Worm (Caenorhabditis elegans) whole organism, late embryonic: ENCODE data around the gene tmed-10.

Source experiments
- ama-1 ChIP-seq: fragments of 150-350 bp; optimal IDR thresholded peaks from 2 replicates; lab custom pipeline; 2014
- dmd-4 ChIP-seq: sonication (generic microtip); optimal IDR thresholded peaks from 2 replicates; lab custom pipeline; 2016; ENCODE audit warnings: borderline replicate concordance, missing genetic modification characterization, missing compliant biosample characterization
- dve-1 ChIP-seq: sonication (generic microtip); optimal IDR thresholded peaks from 2 replicates; lab custom pipeline; 2017; ENCODE audit warnings: antibody characterized with exemption, mild to moderate bottlenecking, missing genetic modification characterization, missing compliant biosample characterization
- fkh-10 ChIP-seq: fragments of 150-350 bp; optimal IDR thresholded peaks from 2 replicates; lab custom pipeline; 2014; ENCODE audit warnings: missing biosample characterization, missing genetic modification reagents, missing genetic modification characterization
- fkh-6 ChIP-seq: sonication (generic microtip); optimal IDR thresholded peaks from 2 replicates; lab custom pipeline; 2016; ENCODE audit warnings: missing genetic modification characterization, missing compliant biosample characterization
- hlh-13 ChIP-seq: fragments of 200-800 bp; sonication (Bioruptor generic); optimal IDR thresholded peaks from 2 replicates; lab custom pipeline; 2018; ENCODE audit warnings: mild to moderate bottlenecking, missing genetic modification characterization, missing compliant biosample characterization
- hlh-8 ChIP-seq: sonication (generic microtip); optimal IDR thresholded peaks from 2 replicates; lab custom pipeline; 2016; ENCODE audit warnings: missing genotype, missing genetic modification characterization, missing compliant biosample characterization
- pqm-1 ChIP-seq: sonication (generic microtip); optimal IDR thresholded peaks from 2 replicates; lab custom pipeline; 2016; ENCODE audit warnings: missing genetic modification characterization, missing compliant biosample characterization
- tbx-2 ChIP-seq: sonication (generic microtip); optimal IDR thresholded peaks from 2 replicates; lab custom pipeline; 2016; ENCODE audit warnings: missing genetic modification characterization, missing compliant biosample characterization
- unc-42 ChIP-seq: sonication (generic microtip); optimal IDR thresholded peaks from 2 replicates; lab custom pipeline; 2016; ENCODE audit warnings: missing genotype, missing genetic modification characterization, missing compliant biosample characterization

ce11 chrV:11308915-11309314, 17.8 kb downstream of the tmed-10 start:
- TF ChIP-seq dve-1 (tag; lab: Kevin White, UChicago) = no peak
- no peak for TF ChIP-seq dmd-4 (tag; lab: Kevin White, UChicago)
- no peak for TF ChIP-seq unc-42 (tag; lab: Kevin White, UChicago)
- no peak for TF ChIP-seq fkh-10 (GFP tag; lab: Kevin White, UChicago)
- no peak for TF ChIP-seq ama-1
- TF ChIP-seq fkh-6 (tag; lab: Kevin White, UChicago) = no peak
- no peak for TF ChIP-seq tbx-2 (tag; lab: Kevin White, UChicago)
- no peak for TF ChIP-seq hlh-8 (tag; lab: Kevin White, UChicago)
- TF ChIP-seq pqm-1 (tag; lab: Kevin White, UChicago) = no peak
- TF ChIP-seq hlh-13 (GFP tag; lab: Kevin White, UChicago) = no peak
